Fruit fly (Drosophila melanogaster) whole organism, embryonic: ENCODE data around the gene CG9389.

Source experiments
- Adf1 ChIP-seq: fragments of 200-800 bp; sonication (Bioruptor generic); IDR thresholded peaks from 2 replicates; pipeline ENCODE4 v1.3.6; 2022; ENCODE audit warnings: missing biosample characterization, missing genetic modification characterization
- BEAF-32 ChIP-seq: fragments of 200-800 bp; sonication (Bioruptor generic); optimal IDR thresholded peaks from 3 replicates; lab custom pipeline; 2017; ENCODE audit warnings: missing biosample characterization, missing genetic modification characterization, mild to moderate bottlenecking, moderate library complexity, missing genetic modification reagents
- CG10321 ChIP-seq: fragments of 200-800 bp; sonication (Bioruptor generic); IDR thresholded peaks from 2 replicates; pipeline ENCODE4 v1.3.6; 2022; ENCODE audit warnings: missing biosample characterization, missing genetic modification characterization
- CG10366 ChIP-seq: fragments of 200-800 bp; sonication (Bioruptor generic); IDR thresholded peaks from 2 replicates; pipeline ENCODE4 v1.3.6; 2022; ENCODE audit warnings: missing biosample characterization, missing genetic modification characterization
- CG10959 ChIP-seq: fragments of 200-800 bp; sonication (Bioruptor generic); IDR thresholded peaks from 2 replicates; pipeline ENCODE4 v1.3.6; 2022; ENCODE audit warnings: missing biosample characterization, missing genetic modification characterization
- CG11247 ChIP-seq: fragments of 200-800 bp; sonication (Bioruptor generic); IDR thresholded peaks from 2 replicates; pipeline ENCODE4 v1.3.6; 2022; ENCODE audit warnings: missing biosample characterization, missing genetic modification characterization
- CG11723 ChIP-seq: fragments of 200-800 bp; sonication (Bioruptor generic); optimal IDR thresholded peaks from 2 replicates; lab custom pipeline; 2017; ENCODE audit warnings: missing biosample characterization, mild to moderate bottlenecking, missing genetic modification characterization
- CG12391 ChIP-seq: fragments of 200-800 bp; sonication (Bioruptor generic); optimal IDR thresholded peaks from 3 replicates; lab custom pipeline; 2018; ENCODE audit warnings: missing biosample characterization, mild to moderate bottlenecking, missing genetic modification characterization, moderate library complexity
- CG12744 ChIP-seq: fragments of 200-800 bp; sonication (Bioruptor generic); optimal IDR thresholded peaks from 2 replicates; lab custom pipeline; 2016; ENCODE audit warnings: missing biosample characterization, missing genetic modification characterization
- CG13424 ChIP-seq: fragments of 200-800 bp; sonication (Bioruptor generic); optimal IDR thresholded peaks from 2 replicates; lab custom pipeline; 2019; ENCODE audit warnings: missing biosample characterization, mild to moderate bottlenecking, missing genetic modification characterization, moderate library complexity
- CG13624 ChIP-seq: fragments of 200-800 bp; sonication (Bioruptor generic); optimal IDR thresholded peaks from 2 replicates; lab custom pipeline; 2016; ENCODE audit warnings: missing biosample characterization, missing genetic modification characterization
- CG15696 ChIP-seq: fragments of 200-800 bp; sonication (Bioruptor generic); optimal IDR thresholded peaks from 2 replicates; lab custom pipeline; 2019; ENCODE audit warnings: missing biosample characterization, mild to moderate bottlenecking, missing genetic modification characterization, moderate library complexity
- CG16863 ChIP-seq: fragments of 200-800 bp; sonication (Bioruptor generic); optimal IDR thresholded peaks from 3 replicates; lab custom pipeline; 2016; ENCODE audit warnings: missing biosample characterization, missing genetic modification characterization
- CG2712 ChIP-seq: fragments of 200-800 bp; optimal IDR thresholded peaks from 3 replicates; lab custom pipeline; 2019; ENCODE audit warnings: missing biosample characterization, mild to moderate bottlenecking, missing genetic modification characterization, moderate library complexity
- CG2875 ChIP-seq: fragments of 200-800 bp; sonication (Bioruptor generic); optimal IDR thresholded peaks from 2 replicates; lab custom pipeline; 2017; ENCODE audit warnings: missing biosample characterization, mild to moderate bottlenecking, missing genetic modification characterization, missing genetic modification reagents
- CG3726 ChIP-seq: fragments of 200-800 bp; sonication (Bioruptor generic); IDR thresholded peaks from 3 replicates; pipeline ENCODE4, ENCODE4 v1.3.6; 2022; ENCODE audit warnings: missing biosample characterization, missing genetic modification characterization
- CG4820 ChIP-seq: fragments of 200-800 bp; sonication (Bioruptor generic); optimal IDR thresholded peaks from 3 replicates; lab custom pipeline; 2016; ENCODE audit warnings: missing biosample characterization, missing genetic modification characterization
- CG7357 ChIP-seq: fragments of 200-800 bp; sonication (Bioruptor generic); IDR thresholded peaks from 3 replicates; pipeline ENCODE4 v1.3.6; 2022; ENCODE audit warnings: missing biosample characterization, missing genetic modification characterization
- CG7928 ChIP-seq: fragments of 200-800 bp; sonication (Bioruptor generic); optimal IDR thresholded peaks from 2 replicates; lab custom pipeline; 2017; ENCODE audit warnings: missing biosample characterization, mild to moderate bottlenecking, missing genetic modification characterization
- CG8089 ChIP-seq: fragments of 200-800 bp; sonication (Bioruptor generic); optimal IDR thresholded peaks from 3 replicates; lab custom pipeline; 2016; ENCODE audit warnings: missing biosample characterization, missing genetic modification characterization
- CG9609 ChIP-seq: fragments of 200-800 bp; sonication (Bioruptor generic); optimal IDR thresholded peaks from 3 replicates; lab custom pipeline; 2016; ENCODE audit warnings: missing biosample characterization, missing genetic modification characterization
- CG9876 ChIP-seq: fragments of 200-800 bp; sonication (Bioruptor generic); optimal IDR thresholded peaks from 2 replicates; lab custom pipeline; 2016; ENCODE audit warnings: missing biosample characterization, missing genetic modification characterization
- D19B ChIP-seq: fragments of 200-800 bp; sonication (Bioruptor generic); optimal IDR thresholded peaks from 2 replicates; lab custom pipeline; 2017; ENCODE audit warnings: missing biosample characterization, mild to moderate bottlenecking, missing genetic modification characterization
- Dbx ChIP-seq: fragments of 200-800 bp; sonication (Bioruptor generic); IDR thresholded peaks from 3 replicates; pipeline ENCODE4 v1.3.6; 2022; ENCODE audit warnings: missing biosample characterization, missing genetic modification characterization
- HLH4C ChIP-seq: fragments of 200-800 bp; sonication (Bioruptor generic); IDR thresholded peaks from 3 replicates; pipeline ENCODE4 v1.3.6; 2022; ENCODE audit warnings: missing biosample characterization, missing genetic modification characterization; ENCODE audit not compliant: partially characterized antibody
- Lpt ChIP-seq: fragments of >200 bp; optimal IDR thresholded peaks from 2 replicates; lab custom pipeline; 2018; ENCODE audit warnings: missing biosample characterization, missing genetic modification characterization
- Oaz ChIP-seq: fragments of 200-800 bp; sonication (Bioruptor generic); IDR thresholded peaks from 2 replicates; pipeline ENCODE4 v1.3.6; 2022; ENCODE audit warnings: missing biosample characterization, missing genetic modification characterization
- Pdp1 ChIP-seq, 2 experiments: fragments of 200-800 bp; sonication (Bioruptor generic); optimal IDR thresholded peaks; 3 replicates each; lab custom pipeline; 2016; ENCODE audit warnings: missing biosample characterization in 2 of 2, missing genetic modification characterization in 2 of 2, mild to moderate bottlenecking in 1 of 2, moderate library complexity in 1 of 2
- Ptx1 ChIP-seq: fragments of 200-800 bp; sonication (Bioruptor generic); IDR thresholded peaks from 2 replicates; pipeline ENCODE4 v1.3.6; 2022; ENCODE audit warnings: missing biosample characterization, missing genetic modification characterization
- Scr ChIP-seq: fragments of 200-800 bp; sonication (Bioruptor generic); IDR thresholded peaks from 2 replicates; pipeline ENCODE4 v1.3.6; 2022; ENCODE audit warnings: missing biosample characterization, missing genetic modification characterization; ENCODE audit not compliant: partially characterized antibody
- Six4 ChIP-seq: fragments of 200-800 bp; sonication (Bioruptor generic); optimal IDR thresholded peaks from 2 replicates; lab custom pipeline; 2016; ENCODE audit warnings: missing biosample characterization, missing genetic modification characterization
- Tbp ChIP-seq: fragments of >200 bp; optimal IDR thresholded peaks from 2 replicates; lab custom pipeline; 2018; ENCODE audit warnings: missing biosample characterization, missing genetic modification characterization
- Vsx1 ChIP-seq: fragments of 200-800 bp; sonication (Bioruptor generic); optimal IDR thresholded peaks from 2 replicates; lab custom pipeline; 2017; ENCODE audit warnings: missing biosample characterization, mild to moderate bottlenecking, missing genetic modification characterization, missing genetic modification reagents
- croc ChIP-seq: fragments of 200-800 bp; sonication (Bioruptor generic); conservative IDR thresholded peaks from 3 replicates; pipeline ENCODE4 v1.3.6; 2022; ENCODE audit warnings: missing biosample characterization, missing genetic modification characterization
- dysf ChIP-seq: fragments of 200-800 bp; sonication (Bioruptor generic); IDR thresholded peaks from 3 replicates; pipeline ENCODE4 v1.3.6; 2022; ENCODE audit warnings: missing biosample characterization, missing genetic modification characterization
- ems ChIP-seq: fragments of 200-800 bp; sonication (Bioruptor generic); optimal IDR thresholded peaks from 3 replicates; lab custom pipeline; 2016; ENCODE audit warnings: missing biosample characterization, missing genetic modification characterization
- fd3F ChIP-seq: fragments of 200-800 bp; sonication (Bioruptor generic); optimal IDR thresholded peaks from 2 replicates; lab custom pipeline; 2018; ENCODE audit warnings: missing biosample characterization, mild to moderate bottlenecking, missing genetic modification characterization, moderate library complexity
- ftz-f1 ChIP-seq: fragments of 200-800 bp; sonication (Bioruptor generic); optimal IDR thresholded peaks from 2 replicates; lab custom pipeline; 2016; ENCODE audit warnings: missing biosample characterization, missing genetic modification characterization
- gfzf ChIP-seq: fragments of 200-800 bp; sonication (Bioruptor generic); optimal IDR thresholded peaks from 2 replicates; lab custom pipeline; 2016; ENCODE audit warnings: missing biosample characterization, mild to moderate bottlenecking, missing genetic modification characterization, moderate library complexity
- hkb ChIP-seq, 2 experiments: fragments of 200-800 bp in 1 of 2; fragments of >200 bp in 1 of 2; sonication (Bioruptor generic) in 1 of 2; IDR thresholded peaks in 1 of 2; optimal IDR thresholded peaks in 1 of 2; 2 replicates each; pipeline versions ENCODE4 v1.3.6 to Lab custom; 2017 to 2022; ENCODE audit warnings: missing biosample characterization in 1 of 2, missing genetic modification characterization in 1 of 2
- jing ChIP-seq: fragments of 200-800 bp; sonication (Bioruptor generic); optimal IDR thresholded peaks from 2 replicates; lab custom pipeline; 2018; ENCODE audit warnings: missing biosample characterization, mild to moderate bottlenecking, missing genetic modification characterization
- lbe ChIP-seq: fragments of 200-800 bp; sonication (Bioruptor generic); optimal IDR thresholded peaks from 2 replicates; lab custom pipeline; 2016; ENCODE audit warnings: missing biosample characterization, mild to moderate bottlenecking, missing genetic modification characterization
- mirr ChIP-seq: fragments of 200-800 bp; sonication (Bioruptor generic); optimal IDR thresholded peaks from 3 replicates; lab custom pipeline; 2018; ENCODE audit warnings: missing biosample characterization, mild to moderate bottlenecking, missing genetic modification characterization
- odd ChIP-seq: fragments of 200-800 bp; sonication (Bioruptor generic); optimal IDR thresholded peaks from 2 replicates; lab custom pipeline; 2017; ENCODE audit warnings: missing biosample characterization, mild to moderate bottlenecking, missing genetic modification characterization
- p53 ChIP-seq: fragments of 200-800 bp; sonication (Bioruptor generic); optimal IDR thresholded peaks from 2 replicates; lab custom pipeline; 2016; ENCODE audit warnings: missing biosample characterization, missing genetic modification characterization
- pho ChIP-seq: fragments of 200-800 bp; sonication (Bioruptor generic); optimal IDR thresholded peaks from 2 replicates; lab custom pipeline; 2016; ENCODE audit warnings: missing biosample characterization, missing genetic modification characterization
- sc ChIP-seq, 3 experiments: fragments of >200 bp in 2 of 3; fragments of 200-800 bp in 1 of 3; sonication (Bioruptor generic) in 1 of 3; optimal IDR thresholded peaks; 2 replicates in 2 of 3; 3 replicates in 1 of 3; lab custom pipeline; 2017; ENCODE audit warnings: mild to moderate bottlenecking in 1 of 3, missing biosample characterization in 1 of 3, missing genetic modification characterization in 1 of 3, missing genetic modification reagents in 1 of 3
- scrt ChIP-seq: fragments of 200-800 bp; sonication (Bioruptor generic); optimal IDR thresholded peaks from 2 replicates; lab custom pipeline; 2018; ENCODE audit warnings: missing biosample characterization, mild to moderate bottlenecking, missing genetic modification characterization, moderate library complexity
- trh ChIP-seq: fragments of 200-800 bp; sonication (Bioruptor generic); optimal IDR thresholded peaks from 2 replicates; lab custom pipeline; 2016; ENCODE audit warnings: missing biosample characterization, missing genetic modification characterization
- unc-4 ChIP-seq: fragments of 200-800 bp; sonication (Bioruptor generic); IDR thresholded peaks from 2 replicates; pipeline ENCODE4 v1.3.6; 2022; ENCODE audit warnings: missing biosample characterization, missing genetic modification characterization; ENCODE audit not compliant: partially characterized antibody

Gene CG9389

DNA sequence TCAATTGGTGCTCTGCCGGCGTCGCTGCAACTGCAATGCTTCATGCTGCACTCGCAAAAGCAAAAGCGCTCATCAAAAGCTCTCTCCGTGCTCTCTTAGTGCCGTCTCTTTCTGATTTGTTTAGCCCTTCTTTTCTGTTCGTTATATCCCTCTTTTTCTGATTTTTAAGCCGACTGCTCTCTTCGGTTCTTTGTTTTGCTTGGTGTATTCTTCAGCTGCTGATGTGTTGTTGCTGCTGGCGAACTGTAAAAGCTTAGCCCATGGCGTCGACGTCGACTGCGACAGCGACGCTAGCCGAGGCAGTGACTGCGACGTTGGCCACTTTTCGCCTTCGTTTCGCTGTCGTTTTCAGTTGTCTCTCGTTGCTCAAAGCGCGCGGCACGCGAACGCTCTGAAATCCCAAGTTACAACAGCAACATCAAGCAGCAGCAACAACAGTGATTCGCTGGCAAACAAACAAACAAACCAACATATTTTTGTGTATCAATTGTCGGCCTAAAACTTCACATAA lies 30.3 kb downstream of the CG9389 start (continued):
- TF ChIP-seq Lpt (GFP tag; lab: Kevin White, UChicago) = no peak
- TF ChIP-seq D19B (GFP tag; lab: Kevin White, UChicago) = no peak
- no peak for TF ChIP-seq CG8089 (GFP tag; lab: Kevin White, UChicago)
- no peak for TF ChIP-seq BEAF-32 (GFP tag; lab: Kevin White, UChicago)
- peak; percentile 29 for TF ChIP-seq CG2875 (GFP tag; lab: Kevin White, UChicago)
- TF ChIP-seq Six4 = no peak
- no peak for TF ChIP-seq Oaz (GFP tag; lab: Robert Waterston, UW)
- peak; percentile 31; the same call in 1 of the 2 replicates for TF ChIP-seq Scr (GFP tag; lab: Robert Waterston, UW)
- peak; percentile 56 for TF ChIP-seq scrt (GFP tag; lab: Kevin White, UChicago)
- no peak for TF ChIP-seq CG15696 (tag; lab: Kevin White, UChicago)
- no peak for TF ChIP-seq gfzf (GFP tag; lab: Kevin White, UChicago)
- TF ChIP-seq jing (GFP tag; lab: Kevin White, UChicago) = no peak
- TF ChIP-seq mirr (GFP tag; lab: Kevin White, UChicago) = no peak
- peak; percentile 100 for TF ChIP-seq Adf1 (GFP tag; lab: Robert Waterston, UW)
- TF ChIP-seq Pdp1 (GFP tag; optimal IDR thresholded peaks at IDR 0.05; lab: Kevin White, UChicago) = no peak
- TF ChIP-seq CG10959 (GFP tag; lab: Robert Waterston, UW) = no peak
- no peak for TF ChIP-seq pho (GFP tag; lab: Kevin White, UChicago)
- TF ChIP-seq CG13624 (GFP tag; lab: Kevin White, UChicago) = no peak
- no peak for TF ChIP-seq CG11247 (GFP tag; lab: Robert Waterston, UW)
- TF ChIP-seq CG9609 (GFP tag; lab: Kevin White, UChicago) = no peak
- TF ChIP-seq CG7357 (GFP tag; lab: Robert Waterston, UW) = no peak
- no peak; the same call in 2 of the 3 replicates for TF ChIP-seq dysf (GFP tag; lab: Robert Waterston, UW)
- peak; percentile 5 for TF ChIP-seq Vsx1 (GFP tag; lab: Kevin White, UChicago)
- no peak for TF ChIP-seq hkb (optimal IDR thresholded peaks at IDR 0.05; lab: Kevin White, UChicago)
- peak; percentile 40; the same call in 1 of the 2 replicates for TF ChIP-seq hkb (GFP tag; IDR thresholded peaks at IDR 0.05; lab: Robert Waterston, UW)
- no peak for TF ChIP-seq CG10366 (GFP tag; lab: Robert Waterston, UW)
- TF ChIP-seq unc-4 (GFP tag; lab: Robert Waterston, UW) = peak; percentile 47
- no peak for TF ChIP-seq CG2712 (tag; lab: Kevin White, UChicago)
- no peak for TF ChIP-seq lbe (GFP tag; lab: Kevin White, UChicago)
- no peak for TF ChIP-seq CG12391 (tag; lab: Kevin White, UChicago)
- no peak for TF ChIP-seq CG10321 (GFP tag; lab: Robert Waterston, UW)
- no peak; the same call in 2 of the 3 replicates for TF ChIP-seq Dbx
- peak; percentile 54 for TF ChIP-seq ftz-f1 (GFP tag; lab: Kevin White, UChicago)
- TF ChIP-seq CG13424 = no peak
- no peak for TF ChIP-seq CG16863 (GFP tag; lab: Kevin White, UChicago)
- TF ChIP-seq ems (GFP tag; lab: Kevin White, UChicago) = no peak
- TF ChIP-seq p53 = no peak
- no peak for TF ChIP-seq fd3F (GFP tag; lab: Kevin White, UChicago)
- TF ChIP-seq CG3726 (GFP tag; lab: Robert Waterston, UW) = no peak; the same call in 2 of the 3 replicates
- TF ChIP-seq CG11723 (GFP tag; lab: Kevin White, UChicago) = no peak
- no peak for TF ChIP-seq trh (GFP tag; lab: Kevin White, UChicago)
- no peak for TF ChIP-seq CG7928 (GFP tag; lab: Kevin White, UChicago)
- TF ChIP-seq croc (GFP tag; lab: Robert Waterston, UW) = no peak
- peak; percentile 25 for TF ChIP-seq odd (GFP tag; lab: Kevin White, UChicago)
- TF ChIP-seq Ptx1 (GFP tag; lab: Robert Waterston, UW) = no peak
- no peak for TF ChIP-seq sc (optimal IDR thresholded peaks at IDR 0.05; lab: Kevin White, UChicago)
- TF ChIP-seq sc (GFP tag; optimal IDR thresholded peaks at IDR 0.05; lab: Kevin White, UChicago) = no peak
- TF ChIP-seq CG9876 (GFP tag; lab: Kevin White, UChicago) = no peak
- TF ChIP-seq CG4820 = no peak
- TF ChIP-seq CG12744 (GFP tag; lab: Kevin White, UChicago) = no peak
- no peak for TF ChIP-seq Tbp
- TF ChIP-seq HLH4C (GFP tag; lab: Robert Waterston, UW) = no peak; the same call in 2 of the 3 replicates
